Worm (Caenorhabditis elegans) whole organism, late embryonic: Measurements from ENCODE around the gene E02C12.11.
A peak's percentile ranks its signal among the peaks of the same experiment; 100 is the strongest.

Experiments used
- C08G9.2 ChIP-seq: sonication (generic microtip); optimal IDR thresholded peaks from 2 replicates; lab custom pipeline; 2016; ENCODE audit warnings: mild to moderate bottlenecking, missing genetic modification characterization, moderate library complexity, missing compliant biosample characterization
- C38D4.7 ChIP-seq: fragments of 200-800 bp; sonication (Bioruptor generic); optimal IDR thresholded peaks from 2 replicates; lab custom pipeline; 2018; ENCODE audit warnings: mild to moderate bottlenecking, missing genetic modification characterization, moderate library complexity, missing compliant biosample characterization
- K02D7.2 ChIP-seq: sonication (generic microtip); optimal IDR thresholded peaks from 2 replicates; lab custom pipeline; 2017; ENCODE audit warnings: mild to moderate bottlenecking, missing genetic modification characterization, missing compliant biosample characterization
- T23F11.4 ChIP-seq: fragments of 200-800 bp; sonication (Bioruptor generic); optimal IDR thresholded peaks from 2 replicates; lab custom pipeline; 2018; ENCODE audit warnings: mild to moderate bottlenecking, missing genetic modification characterization, missing compliant biosample characterization
- ahr-1 ChIP-seq: sonication (generic microtip); optimal IDR thresholded peaks from 2 replicates; lab custom pipeline; 2016; ENCODE audit warnings: missing genetic modification characterization, missing compliant biosample characterization
- ama-1 ChIP-seq: fragments of 150-350 bp; optimal IDR thresholded peaks from 2 replicates; lab custom pipeline; 2014
- ceh-14 ChIP-seq: sonication (generic microtip); optimal IDR thresholded peaks from 2 replicates; lab custom pipeline; 2016; ENCODE audit warnings: missing genotype, missing genetic modification characterization, missing compliant biosample characterization
- ceh-19 ChIP-seq: fragments of 200-800 bp; sonication (Bioruptor generic); optimal IDR thresholded peaks from 2 replicates; lab custom pipeline; 2018; ENCODE audit warnings: mild to moderate bottlenecking, missing genetic modification characterization, missing compliant biosample characterization
- ceh-2 ChIP-seq: sonication (generic microtip); optimal IDR thresholded peaks from 2 replicates; lab custom pipeline; 2016; ENCODE audit warnings: missing genotype, missing genetic modification characterization, missing compliant biosample characterization
- ceh-24 ChIP-seq: sonication (generic microtip); optimal IDR thresholded peaks from 2 replicates; lab custom pipeline; 2016; ENCODE audit warnings: mild to moderate bottlenecking, missing genetic modification characterization, missing compliant biosample characterization
- ceh-30 ChIP-seq: fragments of 150-350 bp; optimal IDR thresholded peaks from 2 replicates; lab custom pipeline; 2014; ENCODE audit warnings: missing biosample characterization, missing genetic modification characterization
- ceh-31 ChIP-seq: sonication (generic microtip); optimal IDR thresholded peaks from 2 replicates; lab custom pipeline; 2016; ENCODE audit warnings: missing genetic modification characterization, missing compliant biosample characterization
- ceh-34 ChIP-seq: sonication (generic microtip); optimal IDR thresholded peaks from 2 replicates; lab custom pipeline; 2016; ENCODE audit warnings: mild to moderate bottlenecking, missing genetic modification characterization, missing compliant biosample characterization
- ceh-6 ChIP-seq: fragments of 200-800 bp; sonication (Bioruptor generic); optimal IDR thresholded peaks from 2 replicates; lab custom pipeline; 2018; ENCODE audit warnings: mild to moderate bottlenecking, missing genetic modification characterization, missing compliant biosample characterization
- elt-2 ChIP-seq: sonication (generic microtip); optimal IDR thresholded peaks from 2 replicates; lab custom pipeline; 2016; ENCODE audit warnings: missing genetic modification reagents, missing genetic modification characterization, missing compliant biosample characterization
- ets-4 ChIP-seq: sonication (generic microtip); optimal IDR thresholded peaks from 2 replicates; lab custom pipeline; 2016; ENCODE audit warnings: missing genetic modification characterization, missing compliant biosample characterization
- fkh-10 ChIP-seq: fragments of 150-350 bp; optimal IDR thresholded peaks from 2 replicates; lab custom pipeline; 2014; ENCODE audit warnings: missing biosample characterization, missing genetic modification reagents, missing genetic modification characterization
- hlh-6 ChIP-seq: sonication (generic microtip); optimal IDR thresholded peaks from 2 replicates; lab custom pipeline; 2016; ENCODE audit warnings: missing genotype, missing genetic modification characterization, missing compliant biosample characterization
- hlh-8 ChIP-seq: sonication (generic microtip); optimal IDR thresholded peaks from 2 replicates; lab custom pipeline; 2016; ENCODE audit warnings: missing genotype, missing genetic modification characterization, missing compliant biosample characterization
- lin-11 ChIP-seq: fragments of 200-800 bp; sonication (Bioruptor generic); optimal IDR thresholded peaks from 2 replicates; lab custom pipeline; 2018; ENCODE audit warnings: mild to moderate bottlenecking, missing genetic modification characterization, missing compliant biosample characterization
- mec-3 ChIP-seq: sonication (generic microtip); optimal IDR thresholded peaks from 2 replicates; lab custom pipeline; 2016; ENCODE audit warnings: borderline replicate concordance, missing genetic modification characterization, missing compliant biosample characterization
- nfya-1 ChIP-seq: sonication (generic microtip); optimal IDR thresholded peaks from 2 replicates; lab custom pipeline; 2017; ENCODE audit warnings: missing genetic modification characterization, mild to moderate bottlenecking, missing compliant biosample characterization, antibody characterized with exemption, moderate library complexity
- odd-2 ChIP-seq: sonication (generic microtip); optimal IDR thresholded peaks from 2 replicates; lab custom pipeline; 2017; ENCODE audit warnings: antibody characterized with exemption, mild to moderate bottlenecking, missing genetic modification characterization, missing compliant biosample characterization
- pax-1 ChIP-seq: fragments of 150-350 bp; optimal IDR thresholded peaks from 2 replicates; lab custom pipeline; 2014; ENCODE audit warnings: missing biosample characterization, missing genetic modification characterization
- pqm-1 ChIP-seq: sonication (generic microtip); optimal IDR thresholded peaks from 2 replicates; lab custom pipeline; 2016; ENCODE audit warnings: missing genetic modification characterization, missing compliant biosample characterization
- pros-1 ChIP-seq: fragments of 150-350 bp; optimal IDR thresholded peaks from 2 replicates; lab custom pipeline; 2014; ENCODE audit warnings: missing biosample characterization, missing genetic modification reagents, missing genetic modification characterization
- ref-2 ChIP-seq: sonication (generic microtip); optimal IDR thresholded peaks from 2 replicates; lab custom pipeline; 2016; ENCODE audit warnings: missing genetic modification characterization, missing compliant biosample characterization
- rnt-1 ChIP-seq: sonication (generic microtip); optimal IDR thresholded peaks from 2 replicates; lab custom pipeline; 2016; ENCODE audit warnings: missing genetic modification characterization, missing compliant biosample characterization
- tbx-7 ChIP-seq: sonication (generic microtip); optimal IDR thresholded peaks from 2 replicates; lab custom pipeline; 2016; ENCODE audit warnings: missing genotype, missing genetic modification characterization, missing compliant biosample characterization
- ttx-3 ChIP-seq: sonication (generic microtip); optimal IDR thresholded peaks from 2 replicates; lab custom pipeline; 2016; ENCODE audit warnings: missing genetic modification reagents, missing genetic modification characterization, missing compliant biosample characterization
- unc-3 ChIP-seq, 2 experiments: fragments of 200-800 bp in 1 of 2; sonication (Bioruptor generic) in 1 of 2; sonication (generic microtip) in 1 of 2; conservative IDR thresholded peaks in 1 of 2; optimal IDR thresholded peaks in 1 of 2; 2 replicates each; pipeline versions ENCODE4 v1.3.6 to Lab custom; 2016 to 2022; ENCODE audit warnings: missing compliant biosample characterization in 2 of 2, missing genetic modification characterization in 2 of 2, missing genetic modification reagents in 1 of 2
- unc-55 ChIP-seq: sonication (generic microtip); optimal IDR thresholded peaks from 2 replicates; lab custom pipeline; 2017; ENCODE audit warnings: missing biosample characterization, missing genetic modification reagents, missing genetic modification characterization
- zip-5 ChIP-seq: sonication (generic microtip); optimal IDR thresholded peaks from 2 replicates; lab custom pipeline; 2016; ENCODE audit warnings: missing genetic modification characterization, missing compliant biosample characterization
- ztf-16 ChIP-seq: sonication (generic microtip); optimal IDR thresholded peaks from 2 replicates; lab custom pipeline; 2017; ENCODE audit warnings: missing genetic modification characterization, missing compliant biosample characterization

Gene E02C12.11

ce11 chrV:9373473-9373872 lies 6.2 kb downstream of the E02C12.11 start, which contains the start of gene E02C12.8:
Gene E02C12.8, minus strand, starts transcription at chrV:9373613.
- TF ChIP-seq C38D4.7 (GFP tag; lab: Kevin White, UChicago) = no peak
- peak; percentile 35 for TF ChIP-seq elt-2 (tag; lab: Kevin White, UChicago)

DNA sequence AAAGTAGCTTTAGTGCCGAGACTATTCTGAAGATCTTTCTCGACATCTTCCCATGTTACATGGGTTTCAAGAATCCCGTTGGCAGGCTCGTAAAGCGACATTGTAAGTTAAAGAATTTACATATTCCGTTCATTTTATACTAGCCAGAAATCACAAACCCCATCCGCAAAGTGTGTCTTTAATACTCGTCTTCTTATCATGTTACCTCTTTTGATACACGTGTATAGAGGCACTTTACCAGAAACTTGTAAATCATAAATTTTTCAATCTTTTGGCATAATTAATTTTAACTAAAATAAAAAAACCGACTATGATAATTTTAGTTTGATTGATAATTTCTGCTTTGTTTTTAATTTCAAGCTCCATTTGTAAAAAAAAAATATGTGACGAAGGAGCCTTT lies 8.7 kb downstream of the E02C12.11 start, which contains the start of gene E02C12.6:
TSS of gene E02C12.6 (minus strand) at position 101 of the 400 bp plus-strand sequence.
- TF ChIP-seq ceh-31 (tag; lab: Kevin White, UChicago) (no peak), ets-4 (tag; lab: Kevin White, UChicago) (no peak), ceh-30 (tag; lab: Kevin White, UChicago) (no peak), T23F11.4 (GFP tag; lab: Kevin White, UChicago) (no peak), ceh-19 (GFP tag; lab: Kevin White, UChicago) (no peak), hlh-8 (tag; lab: Kevin White, UChicago) (no peak)
- TF ChIP-seq, all 69 proteins: peak for 0

DNA sequence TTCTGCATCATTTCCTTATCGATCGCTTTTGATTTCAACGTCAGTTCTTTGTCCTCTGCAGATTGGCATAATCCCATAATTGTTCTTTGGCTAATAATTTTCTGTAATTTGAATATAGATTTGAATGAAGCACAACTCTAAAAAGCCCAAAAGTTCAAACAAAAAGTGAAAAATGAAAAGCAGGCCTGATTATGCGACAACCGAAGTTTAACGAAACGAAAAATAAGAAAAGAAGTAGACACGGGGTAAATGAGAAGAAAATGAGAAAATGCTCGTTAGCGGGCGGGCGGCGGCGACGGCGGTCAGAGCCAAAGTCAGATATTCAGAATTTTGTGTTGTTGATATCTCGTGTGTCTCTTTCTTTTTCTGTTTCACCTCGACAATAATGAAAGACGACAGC lies 20.0 kb downstream of the E02C12.11 start, which contains the start of gene gpa-3:
TSS of gene gpa-3 (minus strand) at position 101 of the 400 bp plus-strand sequence.
- TF ChIP-seq lin-11 (tag; lab: Kevin White, UChicago) = no peak
- no peak for TF ChIP-seq ceh-6 (GFP tag; lab: Kevin White, UChicago)
- TF ChIP-seq odd-2 (tag; lab: Kevin White, UChicago) = no peak
- no peak for TF ChIP-seq ceh-14
- TF ChIP-seq ceh-2 (tag; lab: Kevin White, UChicago) = no peak
- TF ChIP-seq C08G9.2 = no peak
- TF ChIP-seq unc-55 (GFP tag; lab: Kevin White, UChicago) = no peak
- TF ChIP-seq zip-5 (tag; lab: Kevin White, UChicago) = no peak
- TF ChIP-seq pax-1 (tag; lab: Kevin White, UChicago) = no peak
- no peak for TF ChIP-seq ttx-3 (tag; lab: Kevin White, UChicago)
- no peak for TF ChIP-seq unc-3 (GFP tag; conservative IDR thresholded peaks at IDR 0.05; lab: Robert Waterston, UW)
- TF ChIP-seq unc-3 (tag; optimal IDR thresholded peaks at IDR 0.05; lab: Kevin White, UChicago) = no peak
- no peak for TF ChIP-seq ceh-30 (tag; lab: Kevin White, UChicago)
- no peak for TF ChIP-seq ama-1 (lab: Kevin White, UChicago)

DNA sequence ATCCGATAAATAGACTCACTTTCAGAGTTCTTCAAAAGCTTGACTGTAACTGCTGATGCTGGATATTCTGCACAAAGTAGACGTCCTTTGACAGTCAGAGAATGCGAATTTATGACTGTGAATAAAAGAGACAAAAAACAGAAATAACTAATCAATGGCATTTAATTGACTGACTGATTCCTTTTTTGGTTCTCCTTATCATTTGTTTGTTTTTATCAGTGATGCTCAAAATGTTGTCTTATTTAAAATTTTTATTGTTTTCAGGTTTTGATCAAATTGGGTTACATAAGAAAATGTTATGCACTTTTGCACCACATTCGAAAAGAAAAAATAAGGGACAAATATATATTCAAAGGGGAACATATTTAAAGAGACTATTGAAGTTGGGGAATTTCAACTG lies 23.4 kb downstream of the E02C12.11 start, which contains the start of gene ttr-49:
TSS of gene ttr-49 (minus strand) at position 171 of the 400 bp plus-strand sequence.
- TF ChIP-seq ceh-34 (no peak), mec-3 (tag; lab: Kevin White, UChicago) (no peak), unc-3 (GFP tag; conservative IDR thresholded peaks at IDR 0.05; lab: Robert Waterston, UW) (no peak), unc-3 (tag; optimal IDR thresholded peaks at IDR 0.05; lab: Kevin White, UChicago) (no peak), ref-2 (no peak), nfya-1 (tag; lab: Kevin White, UChicago) (no peak), K02D7.2 (no peak), lin-11 (tag; lab: Kevin White, UChicago) (no peak), ceh-24 (tag; lab: Kevin White, UChicago) (no peak), pax-1 (tag; lab: Kevin White, UChicago) (no peak), tbx-7 (tag; lab: Kevin White, UChicago) (no peak), pros-1 (no peak), zip-5 (tag; lab: Kevin White, UChicago) (no peak)

ce11 chrV:9355371-9355770 lies 24.3 kb downstream of the E02C12.11 start, which contains the start of gene ttr-40:
Gene ttr-40, minus strand, starts transcription at chrV:9355471.
- no peak for TF ChIP-seq ahr-1
- no peak for TF ChIP-seq ztf-16 (tag; lab: Kevin White, UChicago)
- no peak for TF ChIP-seq fkh-10
- no peak for TF ChIP-seq hlh-6
- no peak for TF ChIP-seq rnt-1 (tag; lab: Kevin White, UChicago)
- TF ChIP-seq pqm-1 (tag; lab: Kevin White, UChicago) = no peak
